Fruit fly (Drosophila melanogaster) Kc167 (cell line): ENCODE results near the gene NetA.

Experiments used
- h ChIP-seq: fragments of >200 bp; optimal IDR thresholded peaks from 3 replicates; lab custom pipeline; 2018; ENCODE audit warnings: missing external identifiers
- insv ChIP-seq: fragments of >200 bp; optimal IDR thresholded peaks from 3 replicates; lab custom pipeline; 2018; ENCODE audit warnings: missing external identifiers
- psq ChIP-seq: fragments of >200 bp; optimal IDR thresholded peaks from 2 replicates; lab custom pipeline; 2017; ENCODE audit warnings: missing external identifiers

DNA sequence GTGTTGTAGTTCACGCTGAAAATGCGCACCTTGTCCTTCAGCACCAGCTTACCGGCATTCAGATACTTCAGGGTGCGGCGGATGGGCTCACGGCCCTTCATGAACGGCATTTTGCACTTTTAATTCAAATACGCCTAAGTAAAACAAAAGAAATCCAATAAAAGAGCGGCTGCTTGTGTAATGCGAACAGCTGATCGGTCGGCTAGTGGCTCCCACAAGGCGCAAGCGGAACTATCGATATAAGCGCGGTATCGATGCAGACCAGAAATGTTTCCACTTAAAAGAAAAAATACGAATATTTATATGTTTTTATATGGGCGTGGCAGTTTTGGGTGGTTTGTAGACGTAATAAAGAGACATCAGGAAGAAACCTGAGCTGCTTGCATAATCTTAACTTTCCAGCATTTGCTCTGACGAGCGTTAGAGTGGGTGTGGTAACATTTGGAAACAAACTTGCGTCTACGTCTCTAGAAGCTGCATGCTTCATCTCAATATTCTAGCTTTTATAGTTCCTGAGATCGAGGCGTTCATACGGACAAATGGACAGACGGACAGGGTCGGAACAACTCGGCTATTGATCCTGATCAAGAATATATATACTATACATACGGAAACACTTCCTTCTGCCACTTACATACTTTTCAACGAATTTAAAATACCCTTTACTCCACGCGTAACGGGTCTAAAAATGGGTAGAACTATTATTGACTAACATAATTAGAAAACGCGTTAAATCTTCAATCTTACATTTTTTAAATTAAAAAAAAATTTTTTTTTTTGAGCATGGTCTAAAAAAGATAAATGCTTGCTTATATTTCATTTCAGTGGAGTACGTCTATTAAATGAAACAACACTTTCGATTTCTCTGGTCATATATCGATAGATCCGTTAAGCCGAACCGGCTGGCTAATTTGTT, 70.7 kb downstream of the NetA start, which contains the start of the genes mRpS25 and nmdyn-D6:
- TF ChIP-seq insv (no peak), h (lab: Kevin White, UChicago) (no peak), psq (lab: Kevin White, UChicago) (no peak)
